Worm (Caenorhabditis elegans): Measurements from ENCODE around the gene D1014.6.

DNA sequence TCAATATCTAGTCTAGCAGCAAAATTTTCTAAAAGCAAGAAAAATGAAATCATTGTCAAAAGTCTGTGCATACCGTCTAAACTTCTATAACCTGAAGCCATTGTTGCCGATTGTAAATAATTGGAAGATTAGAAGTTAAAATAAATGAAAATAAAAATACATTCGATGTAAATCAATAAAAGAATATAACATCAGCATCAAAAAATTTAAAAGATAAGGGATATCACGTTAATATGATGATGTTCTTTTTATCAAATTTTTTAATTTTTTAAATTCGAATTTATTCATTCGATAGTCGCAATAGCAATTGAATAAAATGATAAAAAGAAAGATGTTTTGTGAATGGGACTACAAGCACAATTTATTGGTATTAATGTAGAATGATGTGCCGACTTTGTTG, 35.8 kb upstream of the D1014.6 start, which contains the start of gene C09H5.7:
- no peak for TF ChIP-seq ZK546.5 (tag; optimal IDR thresholded peaks at IDR 0.05)
- no peak for TF ChIP-seq elt-3 (tag; optimal IDR thresholded peaks at IDR 0.05)
- no peak for TF ChIP-seq ama-1 (optimal IDR thresholded peaks at IDR 0.05)
- no peak for TF ChIP-seq ztf-11 (tag; optimal IDR thresholded peaks at IDR 0.05)
- no peak for TF ChIP-seq nhr-77 (tag; optimal IDR thresholded peaks at IDR 0.05)
- TF ChIP-seq zag-1 (tag; optimal IDR thresholded peaks at IDR 0.05) = no peak
- no peak for TF ChIP-seq Y55F3AM.14 (GFP tag; optimal IDR thresholded peaks at IDR 0.05)
- no peak for TF ChIP-seq mdl-1 (tag; optimal IDR thresholded peaks at IDR 0.05)

Measured in whole organism, L2 larva.